Fruit fly (Drosophila melanogaster) whole organism, pupa: ENCODE measurements around the gene CG31810.

ENCODE experiments used
- CG10348 ChIP-seq: fragments of 200-800 bp; sonication (Bioruptor generic); IDR thresholded peaks from 2 replicates; pipeline ENCODE4 v1.3.6; 2022; ENCODE audit warnings: missing biosample characterization, missing genetic modification characterization
- CG12605 ChIP-seq: fragments of 200-800 bp; sonication (Bioruptor generic); IDR thresholded peaks from 2 replicates; pipeline ENCODE4 v1.3.6; 2022; ENCODE audit warnings: missing biosample characterization, missing genetic modification characterization
- CG13204 ChIP-seq: fragments of 200-800 bp; sonication (Bioruptor generic); optimal IDR thresholded peaks from 2 replicates; lab custom pipeline; 2018; ENCODE audit warnings: missing biosample characterization, mild to moderate bottlenecking, missing genetic modification characterization, moderate library complexity
- CG14655 ChIP-seq: fragments of 200-800 bp; sonication (Bioruptor generic); optimal IDR thresholded peaks from 3 replicates; lab custom pipeline; 2017; ENCODE audit warnings: mild to moderate bottlenecking, missing biosample characterization, missing genetic modification reagents, missing genetic modification characterization
- CG15710 ChIP-seq: fragments of 200-800 bp; sonication (Bioruptor generic); optimal IDR thresholded peaks from 2 replicates; lab custom pipeline; 2018; ENCODE audit warnings: missing biosample characterization, mild to moderate bottlenecking, missing genetic modification characterization, moderate library complexity
- CG17806 ChIP-seq: fragments of 200-800 bp; sonication (Bioruptor generic); optimal IDR thresholded peaks from 2 replicates; lab custom pipeline; 2018; ENCODE audit warnings: missing biosample characterization, mild to moderate bottlenecking, missing genetic modification characterization, moderate library complexity
- CG8301 ChIP-seq: fragments of 200-800 bp; sonication (Bioruptor generic); optimal IDR thresholded peaks from 2 replicates; lab custom pipeline; 2018; ENCODE audit warnings: missing biosample characterization, mild to moderate bottlenecking, missing genetic modification characterization
- CG9948 ChIP-seq: fragments of 200-800 bp; sonication (Bioruptor generic); optimal IDR thresholded peaks from 2 replicates; lab custom pipeline; 2018; ENCODE audit warnings: missing biosample characterization, mild to moderate bottlenecking, missing genetic modification characterization, moderate library complexity
- EcR ChIP-seq: fragments of 200-800 bp; sonication (Bioruptor generic); optimal IDR thresholded peaks from 3 replicates; lab custom pipeline; 2019; ENCODE audit warnings: missing biosample characterization, missing genetic modification characterization, mild to moderate bottlenecking, moderate library complexity, missing genetic modification reagents
- Ets98B ChIP-seq: fragments of 200-800 bp; sonication (Bioruptor generic); IDR thresholded peaks from 2 replicates; pipeline ENCODE4 v1.3.6; 2022; ENCODE audit warnings: missing biosample characterization, missing genetic modification characterization
- Pif1A ChIP-seq: fragments of 200-800 bp; sonication (Bioruptor generic); optimal IDR thresholded peaks from 3 replicates; lab custom pipeline; 2016; ENCODE audit warnings: missing biosample characterization, missing genetic modification characterization
- fd96Ca ChIP-seq: fragments of 200-800 bp; sonication (Bioruptor generic); IDR thresholded peaks from 3 replicates; pipeline ENCODE4 v1.3.6; 2022; ENCODE audit warnings: missing biosample characterization, missing genetic modification characterization
- gl ChIP-seq: fragments of 200-800 bp; sonication (Bioruptor generic); optimal IDR thresholded peaks from 2 replicates; lab custom pipeline; 2018; ENCODE audit warnings: missing biosample characterization, mild to moderate bottlenecking, missing genetic modification characterization
- rn ChIP-seq: fragments of 200-800 bp; sonication (Bioruptor generic); IDR thresholded peaks from 2 replicates; pipeline ENCODE4 v1.3.6; 2022; ENCODE audit warnings: missing biosample characterization, missing genetic modification characterization

- no peak for TF ChIP-seq CG14655 (GFP tag; lab: Kevin White, UChicago)
- TF ChIP-seq EcR (GFP tag; lab: Kevin White, UChicago): no peak
- no peak for TF ChIP-seq rn
- TF ChIP-seq CG13204 (GFP tag; lab: Kevin White, UChicago): no peak
- TF ChIP-seq fd96Ca (GFP tag; lab: Robert Waterston, UW): no peak
- no peak for TF ChIP-seq CG8301 (tag; lab: Kevin White, UChicago)
- TF ChIP-seq CG10348 (GFP tag; lab: Robert Waterston, UW): no peak
- no peak for TF ChIP-seq CG9948 (tag; lab: Kevin White, UChicago)
- no peak for TF ChIP-seq CG12605
- TF ChIP-seq gl: no peak
- no peak for TF ChIP-seq Ets98B (GFP tag; lab: Robert Waterston, UW)
- no peak for TF ChIP-seq CG17806 (tag; lab: Kevin White, UChicago)
- no peak for TF ChIP-seq CG15710 (tag; lab: Kevin White, UChicago)
- no peak for TF ChIP-seq Pif1A
Measured at dm6 chr2L:16859566-16859965, 7.4 kb upstream of the CG31810 start.
